Fruit fly (Drosophila melanogaster) whole organism, larva: ENCODE results near the gene Liprin-alpha.
A peak's percentile ranks its signal among the peaks of the same experiment; 100 is the strongest.

Source experiments
- noc ChIP-seq: fragments of 200-800 bp; sonication (Bioruptor generic); optimal IDR thresholded peaks from 3 replicates; lab custom pipeline; 2019; ENCODE audit warnings: missing biosample characterization, mild to moderate bottlenecking, missing genetic modification characterization, moderate library complexity

Gene Liprin-alpha

dm6 chr2L:6708997-6709662 lies 14.6 kb upstream of the Liprin-alpha start, which contains the start of gene Tsp:
Gene Tsp, minus strand, starts transcription at chr2L:6709086.
- no peak for TF ChIP-seq noc (tag; lab: Kevin White, UChicago)

- peak; percentile 23 for TF ChIP-seq noc (tag; lab: Kevin White, UChicago)
These were observed 7.4 kb upstream of the Liprin-alpha start, which contains the start of gene AkhR for dm6 chr2L:6716182-6716770. Gene AkhR, minus strand, starts transcription at chr2L:6716186.

DNA sequence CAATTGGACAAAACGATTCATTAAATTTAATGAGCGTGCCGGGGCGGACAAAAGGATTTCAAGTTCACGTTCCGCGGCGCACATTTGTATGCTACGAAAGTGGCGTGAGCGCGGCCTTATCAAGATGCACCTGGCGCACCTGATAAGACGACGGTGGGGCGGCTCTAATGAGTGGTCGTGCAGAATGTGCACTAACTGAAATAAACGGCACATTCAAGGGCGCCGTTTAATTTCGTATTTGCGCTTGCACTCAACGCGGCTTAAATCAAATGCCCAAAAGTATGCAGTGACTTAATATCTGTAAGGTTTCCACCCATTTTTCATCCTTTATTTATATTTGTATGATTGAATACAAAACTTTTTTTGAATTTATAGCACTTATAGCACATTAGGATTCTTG lies 6.8 kb upstream of the Liprin-alpha start:
- no peak for TF ChIP-seq noc (tag; lab: Kevin White, UChicago)

dm6 chr2L:6717460-6717859 lies 6.2 kb upstream of the Liprin-alpha start, which contains the start of gene Aatf:
Gene Aatf, plus strand, starts transcription at chr2L:6717625.
- no peak for TF ChIP-seq noc (tag; lab: Kevin White, UChicago)

DNA sequence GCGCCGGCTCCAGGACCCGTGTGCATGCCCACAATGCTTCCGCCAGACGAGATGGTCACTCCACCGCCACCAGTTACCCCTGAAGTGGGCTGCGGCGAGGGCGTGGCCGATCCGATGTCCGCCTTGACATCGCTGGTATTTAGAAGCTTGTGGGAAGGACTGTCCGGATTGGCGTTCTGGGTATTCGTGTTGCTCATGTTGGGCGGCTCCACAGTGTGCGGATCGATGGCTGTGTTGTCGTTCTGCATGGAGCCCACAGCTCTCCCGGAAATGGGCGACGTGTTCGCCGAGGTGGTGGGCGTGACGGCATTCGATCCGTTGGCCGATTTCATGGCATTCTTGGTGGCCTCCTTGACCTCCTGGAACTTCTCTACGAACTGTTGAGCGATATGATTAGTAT lies 2.0 kb upstream of the Liprin-alpha start:
- no peak for TF ChIP-seq noc (tag; lab: Kevin White, UChicago)

dm6 chr2L:6722822-6723749 lies 617 bp upstream of the Liprin-alpha start, which contains the start of gene homer:
Gene homer, minus strand, starts transcription at chr2L:6723359.
- no peak for TF ChIP-seq noc (tag; lab: Kevin White, UChicago)

- TF ChIP-seq noc (tag; lab: Kevin White, UChicago) = no peak
These were observed 8.9 kb downstream of the Liprin-alpha start, which contains the start of gene TTLL3B for dm6 chr2L:6732566-6732965. Gene TTLL3B, plus strand, starts transcription at chr2L:6732866.

DNA sequence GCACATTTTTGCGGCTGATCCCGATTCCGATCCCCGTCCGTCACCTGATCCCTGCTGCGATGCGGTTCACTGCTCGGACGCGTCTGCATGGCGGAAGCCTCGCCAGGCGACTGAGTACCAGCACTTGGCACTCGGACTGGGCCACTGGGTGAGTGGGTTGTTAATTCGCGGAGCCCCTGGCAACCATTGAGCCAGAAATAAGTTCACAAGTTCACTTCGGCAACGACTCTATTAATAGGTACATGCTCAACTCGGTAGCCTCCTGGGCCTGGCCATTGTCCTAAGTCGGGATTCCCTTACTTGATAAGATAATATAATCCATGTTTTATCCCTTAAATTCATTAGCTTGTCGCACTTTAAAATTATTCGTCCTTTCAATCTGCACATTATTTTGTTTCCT lies 16.4 kb downstream of the Liprin-alpha start, which contains the start of gene TTLL3A:
TSS of gene TTLL3A (minus strand) at position 101 of the 400 bp plus-strand sequence.
- no peak for TF ChIP-seq noc (tag; lab: Kevin White, UChicago)

DNA sequence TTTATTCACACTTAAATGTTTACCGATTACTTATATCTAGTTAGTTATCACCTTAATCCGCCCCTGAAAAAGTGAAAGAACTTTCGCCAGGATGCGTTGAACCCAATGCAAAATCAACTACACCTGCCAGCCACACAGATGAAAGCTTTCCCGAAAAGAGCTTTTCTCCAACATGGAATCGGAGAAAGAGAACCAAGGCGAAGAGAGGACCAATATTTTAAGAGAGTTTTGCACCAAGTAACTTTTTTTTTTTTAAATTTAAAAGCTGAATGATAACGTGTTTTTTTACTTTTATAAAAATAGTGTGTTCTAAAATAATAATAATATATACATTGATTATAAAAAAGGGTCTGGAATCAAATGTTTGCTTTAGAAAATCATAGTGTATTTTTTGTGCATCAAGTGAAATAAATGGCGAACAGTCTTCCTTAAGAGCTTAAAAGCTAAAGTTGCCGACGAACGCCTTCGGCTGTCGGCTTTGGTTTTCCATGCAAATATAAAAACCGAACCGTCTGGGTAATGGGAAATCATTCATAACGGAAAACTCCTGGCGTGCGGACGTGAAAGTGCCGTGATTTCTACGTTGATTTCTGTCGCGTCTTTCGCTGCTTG lies 18.4 kb downstream of the Liprin-alpha start, which contains the start of gene meng:
TSS of gene meng (plus strand) at position 523 of the 612 bp plus-strand sequence.
- TF ChIP-seq noc (tag; lab: Kevin White, UChicago) = no peak

DNA sequence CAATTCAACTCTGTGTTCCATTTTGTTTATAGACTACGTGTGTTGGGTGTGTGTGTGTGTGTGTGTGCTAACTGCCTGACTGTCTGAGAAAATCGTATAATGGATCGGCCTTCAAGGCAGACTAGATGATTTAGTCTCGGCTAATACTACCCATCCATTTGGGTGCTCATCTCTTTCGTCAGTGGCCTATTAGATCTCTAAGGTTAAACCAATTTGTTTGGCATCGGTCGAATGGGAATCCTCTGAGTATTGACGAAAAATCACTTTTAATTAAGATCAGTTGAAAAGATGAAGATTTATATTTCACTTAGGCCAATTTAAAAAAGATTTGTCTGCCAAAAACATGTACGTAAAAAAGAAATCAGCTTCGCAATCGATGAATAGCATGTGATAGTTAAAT lies 21.8 kb downstream of the Liprin-alpha start, which contains the start of gene CG31910:
TSS of gene CG31910 (minus strand) at position 101 of the 400 bp plus-strand sequence.
- no peak for TF ChIP-seq noc (tag; lab: Kevin White, UChicago)

- no peak for TF ChIP-seq noc (tag; lab: Kevin White, UChicago)
These were observed 24.1 kb downstream of the Liprin-alpha start, which contains the start of gene CG44271 for dm6 chr2L:6747814-6748213. Gene CG44271, minus strand, starts transcription at chr2L:6747914.

DNA sequence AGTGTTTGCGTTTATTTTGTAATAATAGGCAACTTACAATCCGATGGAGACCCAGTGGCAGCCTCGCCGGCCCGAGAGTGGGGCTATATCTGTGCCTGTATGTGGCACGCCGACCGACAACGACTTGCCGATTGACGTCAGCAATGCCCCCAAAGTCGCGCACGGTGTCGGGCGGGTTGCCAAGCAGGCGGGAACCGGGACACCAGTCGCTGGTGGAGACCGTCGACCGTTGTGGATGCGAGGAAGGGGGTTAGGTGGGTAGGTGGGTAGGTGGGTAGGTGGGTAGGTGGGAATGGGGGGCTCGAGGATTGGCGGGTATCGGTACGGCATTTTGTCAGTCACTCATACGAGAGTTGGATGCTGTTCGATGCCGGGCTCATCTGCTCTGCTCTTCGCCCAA lies 27.3 kb downstream of the Liprin-alpha start:
- TF ChIP-seq noc (tag; lab: Kevin White, UChicago) = no peak

DNA sequence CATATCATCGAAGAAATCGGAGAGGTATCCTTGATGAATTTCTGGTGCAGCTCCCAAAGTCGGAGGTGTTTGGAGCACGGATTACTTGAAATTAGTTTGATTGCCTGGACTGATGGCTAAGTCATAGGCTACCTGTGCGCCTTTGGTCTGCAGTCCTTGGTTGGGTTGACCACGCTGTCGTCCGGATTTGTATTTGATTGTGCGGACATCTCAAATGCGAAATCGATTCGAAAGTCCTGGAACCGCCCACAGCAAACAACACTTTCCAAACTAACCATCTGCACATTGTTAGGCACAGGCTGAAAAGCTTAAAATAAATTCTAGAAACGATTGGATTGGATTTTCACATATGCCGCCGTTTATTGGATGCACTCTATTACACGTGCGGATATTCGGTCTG lies 35.8 kb downstream of the Liprin-alpha start, which contains the start of gene CG11322:
TSS of gene CG11322 (minus strand) at position 101 of the 400 bp plus-strand sequence.
- TF ChIP-seq noc (tag; lab: Kevin White, UChicago) = no peak

dm6 chr2L:6772655-6773054 lies 49.0 kb downstream of the Liprin-alpha start, which contains the start of gene LUBEL:
Gene LUBEL, minus strand, starts transcription at chr2L:6772755.
- TF ChIP-seq noc (tag; lab: Kevin White, UChicago) = no peak

DNA sequence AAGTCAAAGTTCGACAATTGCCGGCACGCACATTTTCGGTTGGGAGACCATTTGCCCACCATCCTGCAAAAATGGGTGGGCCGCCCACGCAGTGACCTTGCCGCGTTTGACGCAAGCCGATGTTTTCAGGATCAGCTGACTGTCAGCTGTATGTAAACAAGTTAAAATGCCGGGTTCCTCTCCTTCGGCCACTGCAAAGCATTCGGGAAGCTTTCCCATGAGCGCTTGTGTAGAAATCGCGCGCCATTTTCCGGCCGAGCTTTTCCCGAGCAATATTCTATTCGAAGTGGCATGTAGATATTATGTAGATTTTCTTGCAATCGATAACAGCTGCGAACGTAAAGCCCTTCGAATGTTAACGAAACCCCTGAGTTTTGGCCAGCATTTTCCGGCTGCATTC lies 49.9 kb downstream of the Liprin-alpha start, which contains the start of gene CG17378:
TSS of gene CG17378 (plus strand) at position 397 of the 400 bp plus-strand sequence.
- no peak for TF ChIP-seq noc (tag; lab: Kevin White, UChicago)
